Fruit fly (Drosophila melanogaster): ENCODE data around the gene Anp.

DNA sequence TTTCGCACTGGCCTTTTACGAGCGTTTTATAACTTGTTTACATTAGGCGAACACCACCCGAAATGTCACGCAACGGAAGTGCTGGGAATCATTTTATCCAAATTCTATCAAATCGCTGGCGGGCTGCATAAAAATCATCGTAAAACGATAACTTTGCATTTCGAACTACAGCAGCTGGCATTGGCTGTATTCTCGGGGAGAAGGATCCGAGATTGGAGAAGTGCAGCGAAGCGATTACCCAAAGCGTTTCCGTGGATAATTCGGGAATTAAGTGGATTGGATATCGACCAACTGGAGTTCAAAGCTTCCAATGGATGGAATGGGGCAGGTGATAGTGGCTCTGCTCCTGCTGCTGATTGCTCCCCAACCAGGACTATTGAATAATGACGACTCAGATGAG, 39.5 kb downstream of the Anp start, which contains the start of gene CG34299:
- TF ChIP-seq chinmo (GFP tag; IDR thresholded peaks at IDR 0.05; ENCODE audit: partially characterized antibody) (no peak), B-H1 (GFP tag; IDR thresholded peaks at IDR 0.05) (no peak), CG15601 (tag; optimal IDR thresholded peaks at IDR 0.05) (no peak), Blimp-1 (GFP tag; optimal IDR thresholded peaks at IDR 0.05) (no peak), Sin3A (optimal IDR thresholded peaks at IDR 0.05) (no peak), CG3065 (GFP tag; optimal IDR thresholded peaks at IDR 0.05) (no peak), CG4424 (GFP tag; optimal IDR thresholded peaks at IDR 0.05) (no peak), CG34224 (GFP tag; IDR thresholded peaks at IDR 0.05; ENCODE audit: partially characterized antibody) (no peak), jigr1 (GFP tag; IDR thresholded peaks at IDR 0.05) (no peak), Max (GFP tag; optimal IDR thresholded peaks at IDR 0.05) (no peak)
